Fruit fly (Drosophila melanogaster) whole organism, pupa: ENCODE measurements around the gene ND-B14.5B.

Experiments
- CG8159 ChIP-seq: fragments of 200-800 bp; sonication (Bioruptor generic); optimal IDR thresholded peaks from 3 replicates; lab custom pipeline; 2018; ENCODE audit warnings: missing biosample characterization, mild to moderate bottlenecking, missing genetic modification characterization, moderate library complexity
- EcR ChIP-seq: fragments of 200-800 bp; sonication (Bioruptor generic); optimal IDR thresholded peaks from 3 replicates; lab custom pipeline; 2019; ENCODE audit warnings: missing biosample characterization, missing genetic modification characterization, mild to moderate bottlenecking, moderate library complexity, missing genetic modification reagents
- Ets98B ChIP-seq: fragments of 200-800 bp; sonication (Bioruptor generic); IDR thresholded peaks from 2 replicates; pipeline ENCODE4 v1.3.6; 2022; ENCODE audit warnings: missing biosample characterization, missing genetic modification characterization
- fd96Ca ChIP-seq: fragments of 200-800 bp; sonication (Bioruptor generic); IDR thresholded peaks from 3 replicates; pipeline ENCODE4 v1.3.6; 2022; ENCODE audit warnings: missing biosample characterization, missing genetic modification characterization
- rn ChIP-seq: fragments of 200-800 bp; sonication (Bioruptor generic); IDR thresholded peaks from 2 replicates; pipeline ENCODE4 v1.3.6; 2022; ENCODE audit warnings: missing biosample characterization, missing genetic modification characterization

DNA sequence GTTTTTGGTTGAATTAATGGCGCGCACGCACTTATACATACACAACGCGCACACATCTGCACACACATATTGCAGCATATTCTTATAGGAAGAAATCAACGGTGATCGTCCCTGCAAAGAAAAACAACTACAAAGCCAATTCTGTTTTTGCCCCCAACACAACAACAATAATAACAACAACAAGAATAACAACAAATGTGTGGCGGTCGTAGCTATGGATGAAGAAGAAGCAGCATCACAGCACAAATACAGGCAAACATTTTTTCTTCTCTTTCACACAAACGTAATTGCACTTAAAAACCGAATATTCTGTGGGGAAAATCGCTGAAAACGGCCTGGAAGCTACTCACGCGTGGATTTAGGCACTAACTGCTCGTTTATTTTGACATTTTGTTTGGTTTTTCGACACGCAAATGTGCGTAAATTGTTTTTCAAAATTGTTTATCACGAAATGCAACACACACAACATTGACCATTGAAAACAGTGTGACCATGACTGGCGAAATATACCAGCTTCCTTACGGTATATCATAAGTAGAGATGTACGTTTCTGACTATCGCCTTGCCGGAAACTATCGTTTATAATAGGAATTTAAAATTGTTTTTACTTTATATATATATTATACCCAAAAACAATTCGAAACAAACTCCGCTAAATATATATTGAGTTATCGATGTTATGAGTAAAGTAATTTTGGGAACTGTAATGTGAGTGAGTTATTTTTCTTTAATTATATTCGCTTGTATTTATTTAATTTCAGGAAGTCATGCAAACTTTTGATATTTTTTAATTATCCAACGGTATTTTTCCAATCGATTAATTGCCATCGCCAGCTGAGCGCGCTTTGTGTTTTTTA, 13.7 kb upstream of the ND-B14.5B start, which contains the start of the genes Mad and gkt:
- TF ChIP-seq EcR (GFP tag; lab: Kevin White, UChicago) (peak; percentile 59), fd96Ca (GFP tag; lab: Robert Waterston, UW) (no peak), CG8159 (tag; lab: Kevin White, UChicago) (no peak), rn (GFP tag; lab: Robert Waterston, UW) (no peak), Ets98B (GFP tag; lab: Robert Waterston, UW) (no peak)
